Worm (Caenorhabditis elegans) whole organism, mixed stage, embryonic: ENCODE results near the gene unc-82.

ENCODE experiments used
- blmp-1 ChIP-seq: fragments of 150-350 bp; optimal IDR thresholded peaks from 2 replicates; lab custom pipeline; 2014; ENCODE audit warnings: missing biosample characterization, missing genetic modification characterization
- elt-1 ChIP-seq: sonication (generic microtip); optimal IDR thresholded peaks from 2 replicates; lab custom pipeline; 2017; ENCODE audit warnings: missing genetic modification characterization, mild to moderate bottlenecking, missing compliant biosample characterization, antibody characterized with exemption, moderate library complexity, borderline replicate concordance; ENCODE audit not compliant: insufficient read depth
- elt-3 ChIP-seq: fragments of 150-350 bp; optimal IDR thresholded peaks from 2 replicates; lab custom pipeline; 2014; ENCODE audit warnings: missing biosample characterization, missing genetic modification characterization
- ham-2 ChIP-seq: fragments of 200-800 bp; sonication (Bioruptor generic); optimal IDR thresholded peaks from 2 replicates; lab custom pipeline; 2018; ENCODE audit warnings: mild to moderate bottlenecking, missing genetic modification characterization, missing compliant biosample characterization
- nhr-28 ChIP-seq: fragments of 150-350 bp; optimal IDR thresholded peaks from 2 replicates; lab custom pipeline; 2014; ENCODE audit warnings: missing biosample characterization, missing genetic modification characterization
- pha-4 ChIP-seq: fragments of 150-350 bp; optimal IDR thresholded peaks from 2 replicates; lab custom pipeline; 2018; ENCODE audit warnings: missing biosample characterization, missing genetic modification reagents, missing genetic modification characterization
- snpc-4 ChIP-seq: fragments of 150-350 bp; optimal IDR thresholded peaks from 2 replicates; lab custom pipeline; 2014; ENCODE audit warnings: missing biosample characterization, missing genetic modification characterization
- sptf-1 ChIP-seq: sonication (generic microtip); optimal IDR thresholded peaks from 2 replicates; lab custom pipeline; 2017; ENCODE audit warnings: mild to moderate bottlenecking, missing genetic modification characterization, moderate library complexity, missing compliant biosample characterization
- unc-39 ChIP-seq: fragments of 150-350 bp; optimal IDR thresholded peaks from 2 replicates; lab custom pipeline; 2014; ENCODE audit warnings: missing biosample characterization, missing genetic modification characterization
- unc-62 ChIP-seq: fragments of 150-350 bp; optimal IDR thresholded peaks from 2 replicates; lab custom pipeline; 2014; ENCODE audit warnings: missing biosample characterization, missing genetic modification reagents, missing genetic modification characterization
- ztf-11 ChIP-seq: fragments of 150-350 bp; optimal IDR thresholded peaks from 2 replicates; lab custom pipeline; 2014; ENCODE audit warnings: missing biosample characterization, missing genetic modification characterization

DNA sequence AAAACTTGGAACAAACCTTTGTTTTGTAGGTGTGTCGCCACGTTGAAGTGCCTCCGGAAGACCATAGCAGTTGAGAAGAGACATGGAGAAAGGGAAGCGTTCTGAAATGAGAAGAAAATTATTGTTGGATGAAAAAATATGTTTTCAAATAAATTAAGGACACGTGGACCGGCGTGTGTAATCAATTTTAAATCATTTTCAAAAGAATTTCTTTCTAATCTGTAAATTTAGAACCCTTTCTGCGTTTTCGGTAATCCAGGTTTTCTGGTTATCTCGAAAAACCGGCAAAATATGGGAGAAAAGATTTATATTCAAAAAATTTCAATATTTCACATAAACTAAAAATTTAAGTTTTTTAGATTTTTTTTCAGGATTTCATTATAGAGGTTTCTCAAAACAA lies 35.5 kb upstream of the unc-82 start, which contains the start of gene mob-3:
- TF ChIP-seq nhr-28 (tag; lab: Kevin White, UChicago): no peak
- no peak for TF ChIP-seq blmp-1 (tag; lab: Kevin White, UChicago)
- no peak for TF ChIP-seq unc-62 (GFP tag; lab: Kevin White, UChicago)
- TF ChIP-seq elt-3 (tag; lab: Kevin White, UChicago): no peak
- TF ChIP-seq ztf-11 (tag; lab: Kevin White, UChicago): no peak
- TF ChIP-seq ham-2: no peak
- no peak for TF ChIP-seq pha-4 (tag; lab: Kevin White, UChicago)
- no peak for TF ChIP-seq unc-39 (tag; lab: Kevin White, UChicago)
- no peak for TF ChIP-seq sptf-1 (tag; lab: Kevin White, UChicago)
- no peak for TF ChIP-seq snpc-4 (tag; lab: Kevin White, UChicago)
- TF ChIP-seq elt-1 (tag; lab: Kevin White, UChicago): no peak
